Worm (Caenorhabditis elegans): Measurements from ENCODE around the gene npr-24.

The npr-24 gene

DNA sequence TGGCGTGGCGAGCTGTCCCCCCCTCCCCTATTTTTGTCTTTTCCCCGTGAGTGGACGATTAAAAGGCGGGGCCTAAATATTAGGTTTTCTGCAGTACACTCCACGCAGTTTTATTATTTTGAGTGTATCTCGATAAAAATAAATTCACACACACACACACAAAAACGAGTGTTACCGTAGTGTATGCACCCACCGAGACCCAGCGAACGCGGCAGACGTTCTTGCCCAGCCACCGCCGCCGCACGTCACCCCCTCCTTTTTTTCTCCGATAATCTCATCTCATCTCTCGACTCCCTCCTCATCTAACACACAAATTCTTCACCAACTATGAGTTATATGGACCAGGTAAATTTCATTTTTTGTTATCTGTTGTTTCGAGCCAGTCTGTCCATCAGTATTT lies 52.4 kb downstream of the npr-24 start, which contains the start of gene fubl-3:
Gene fubl-3, plus strand, starts transcription at position 212 of the 400 bp plus-strand sequence.
- TF ChIP-seq hlh-17 (GFP tag; optimal IDR thresholded peaks at IDR 0.05; ENCODE audit: borderline replicate concordance), result no peak
- no peak for TF ChIP-seq pqm-1 (tag; optimal IDR thresholded peaks at IDR 0.05)
- no peak for TF ChIP-seq fos-1 (tag; optimal IDR thresholded peaks at IDR 0.05)
- peak; percentile 45 for TF ChIP-seq snu-23 (GFP tag; optimal IDR thresholded peaks at IDR 0.05)
- TF ChIP-seq blmp-1 (tag; optimal IDR thresholded peaks at IDR 0.05), result peak; percentile 19
- peak; percentile 63 for TF ChIP-seq nhr-71 (tag; optimal IDR thresholded peaks at IDR 0.05)
- no peak for TF ChIP-seq unc-86 (tag; optimal IDR thresholded peaks at IDR 0.05)
- TF ChIP-seq fkh-4 (tag; optimal IDR thresholded peaks at IDR 0.05; ENCODE audit: borderline replicate concordance), result no peak
- TF ChIP-seq nhr-84 (tag; optimal IDR thresholded peaks at IDR 0.05), result no peak
- TF ChIP-seq nhr-47 (tag; optimal IDR thresholded peaks at IDR 0.05), result peak; percentile 43
- peak; percentile 36 for TF ChIP-seq swsn-7 (tag; optimal IDR thresholded peaks at IDR 0.05)
- no peak for TF ChIP-seq ces-1 (GFP tag; optimal IDR thresholded peaks at IDR 0.05)
- no peak for TF ChIP-seq fkh-8 (tag; optimal IDR thresholded peaks at IDR 0.05)
- TF ChIP-seq elt-2 (tag; optimal IDR thresholded peaks at IDR 0.05), result no peak
- TF ChIP-seq lin-14 (GFP tag; optimal IDR thresholded peaks at IDR 0.05), result peak; percentile 84
- no peak for TF ChIP-seq C34B4.2 (tag; optimal IDR thresholded peaks at IDR 0.05)
- TF ChIP-seq pax-3 (tag; optimal IDR thresholded peaks at IDR 0.05), result no peak
- peak; percentile 37 for TF ChIP-seq xbp-1 (tag; optimal IDR thresholded peaks at IDR 0.05)
- TF ChIP-seq ceh-8 (GFP tag; optimal IDR thresholded peaks at IDR 0.05), result no peak
- no peak for TF ChIP-seq ets-5 (GFP tag; IDR thresholded peaks at IDR 0.05)
- no peak for TF ChIP-seq ceh-63 (GFP tag; optimal IDR thresholded peaks at IDR 0.05)
- peak; percentile 45 for TF ChIP-seq rnt-1 (tag; optimal IDR thresholded peaks at IDR 0.05)
- no peak for TF ChIP-seq pag-3 (tag; optimal IDR thresholded peaks at IDR 0.05; ENCODE audit: borderline replicate concordance, insufficient read depth)
- TF ChIP-seq nhr-19 (GFP tag; conservative IDR thresholded peaks at IDR 0.05), result peak; percentile 22
- no peak for TF ChIP-seq dsc-1 (tag; optimal IDR thresholded peaks at IDR 0.05)
- TF ChIP-seq elt-3 (tag; optimal IDR thresholded peaks at IDR 0.05), result no peak
- peak in 1 of 2 experiments; percentile 25 for TF ChIP-seq efl-1 (optimal IDR thresholded peaks at IDR 0.05)
- peak in 1 of 2 experiments; percentile 75 for TF ChIP-seq efl-1 (GFP tag; optimal IDR thresholded peaks at IDR 0.05 in 1 of 2)
- TF ChIP-seq nhr-76 (tag; optimal IDR thresholded peaks at IDR 0.05), result no peak
- no peak for TF ChIP-seq sptf-1 (tag; optimal IDR thresholded peaks at IDR 0.05)
- no peak for TF ChIP-seq unc-98 (GFP tag; IDR thresholded peaks at IDR 0.05)
- no peak for TF ChIP-seq unc-30 (tag; optimal IDR thresholded peaks at IDR 0.05)
- no peak for TF ChIP-seq nhr-12 (tag; optimal IDR thresholded peaks at IDR 0.05)
- TF ChIP-seq unc-130 (tag; optimal IDR thresholded peaks at IDR 0.05), result peak; percentile 51
- TF ChIP-seq ztf-11 (tag; optimal IDR thresholded peaks at IDR 0.05), result no peak
- no peak for TF ChIP-seq nhr-237 (tag; optimal IDR thresholded peaks at IDR 0.05)
- TF ChIP-seq lir-3 (tag; optimal IDR thresholded peaks at IDR 0.05; ENCODE audit: poor library complexity), result no peak
- TF ChIP-seq dpl-1 (GFP tag; optimal IDR thresholded peaks at IDR 0.05), result no peak
- peak; percentile 86 to 96 for TF ChIP-seq lsy-2 (tag; optimal IDR thresholded peaks at IDR 0.05)
- no peak for TF ChIP-seq zip-4 (GFP tag; optimal IDR thresholded peaks at IDR 0.05)
- no peak for TF ChIP-seq grh-1 (GFP tag; IDR thresholded peaks at IDR 0.05)
- TF ChIP-seq nhr-85 (tag), result peak; percentile 42
- TF ChIP-seq snpc-4 (tag; optimal IDR thresholded peaks at IDR 0.05), result peak; percentile 11
- TF ChIP-seq C16A3.4 (tag; optimal IDR thresholded peaks at IDR 0.05), result peak; percentile 50
- TF ChIP-seq mep-1 (tag; optimal IDR thresholded peaks at IDR 0.05), result peak; percentile 14
- TF ChIP-seq F16B12.6 (tag; optimal IDR thresholded peaks at IDR 0.05), result no peak
- no peak for TF ChIP-seq aha-1 (tag; optimal IDR thresholded peaks at IDR 0.05)
- TF ChIP-seq aly-2 (tag; optimal IDR thresholded peaks at IDR 0.05), result no peak
- no peak for TF ChIP-seq isw-1 (GFP tag; IDR thresholded peaks at IDR 0.05)
- no peak for TF ChIP-seq alr-1 (tag; optimal IDR thresholded peaks at IDR 0.05; ENCODE audit: borderline replicate concordance)
- no peak for TF ChIP-seq hlh-4 (tag; optimal IDR thresholded peaks at IDR 0.05)
- TF ChIP-seq nhr-90 (tag; optimal IDR thresholded peaks at IDR 0.05; ENCODE audit: poor library complexity), result peak; percentile 27
- no peak for TF ChIP-seq mab-9 (GFP tag; IDR thresholded peaks at IDR 0.05)

All from whole organism, L1 larva.